Fruit fly (Drosophila melanogaster) whole organism, adult: Measurements from ENCODE around the gene CG31200.

Experiments
- CG12768 ChIP-seq: fragments of 200-800 bp; sonication (Bioruptor generic); optimal IDR thresholded peaks from 2 replicates; lab custom pipeline; 2017; ENCODE audit warnings: missing biosample characterization, missing genetic modification characterization, mild to moderate bottlenecking, moderate library complexity, missing genetic modification reagents
- CG14711 ChIP-seq: fragments of 200-800 bp; sonication (Bioruptor generic); optimal IDR thresholded peaks from 2 replicates; lab custom pipeline; 2018; ENCODE audit warnings: missing biosample characterization, mild to moderate bottlenecking, missing genetic modification characterization, moderate library complexity
- CG7101 ChIP-seq: fragments of 200-800 bp; sonication (Bioruptor generic); optimal IDR thresholded peaks from 2 replicates; lab custom pipeline; 2018; ENCODE audit warnings: missing biosample characterization, mild to moderate bottlenecking, missing genetic modification characterization, moderate library complexity
- Clk ChIP-seq: fragments of 200-800 bp; sonication (Bioruptor generic); optimal IDR thresholded peaks from 2 replicates; lab custom pipeline; 2017; ENCODE audit warnings: missing biosample characterization, missing genetic modification characterization
- Hr96 ChIP-seq: fragments of 200-800 bp; sonication (Bioruptor generic); optimal IDR thresholded peaks from 2 replicates; lab custom pipeline; 2016; ENCODE audit warnings: missing biosample characterization, missing genetic modification characterization
- Mnt ChIP-seq: fragments of 200-800 bp; sonication (Bioruptor generic); optimal IDR thresholded peaks from 2 replicates; lab custom pipeline; 2016; ENCODE audit warnings: missing biosample characterization, mild to moderate bottlenecking, missing genetic modification characterization
- ovo ChIP-seq: fragments of 200-800 bp; sonication (Bioruptor generic); optimal IDR thresholded peaks from 2 replicates; lab custom pipeline; 2016; ENCODE audit warnings: missing biosample characterization, missing genetic modification characterization
- pad ChIP-seq: fragments of 200-800 bp; sonication (Bioruptor generic); optimal IDR thresholded peaks from 3 replicates; lab custom pipeline; 2017; ENCODE audit warnings: missing biosample characterization, missing genetic modification characterization, mild to moderate bottlenecking, moderate library complexity, missing genetic modification reagents
- tj ChIP-seq: fragments of 200-800 bp; sonication (Bioruptor generic); optimal IDR thresholded peaks from 3 replicates; lab custom pipeline; 2017; ENCODE audit warnings: missing biosample characterization, mild to moderate bottlenecking, missing genetic modification characterization, moderate library complexity
- toe ChIP-seq: fragments of 200-800 bp; sonication (Bioruptor generic); optimal IDR thresholded peaks from 2 replicates; lab custom pipeline; 2016; ENCODE audit warnings: missing biosample characterization, missing genetic modification characterization

dm6 chr3R:20772543-20772942 is 27.4 kb upstream of the CG31200 start, which contains the start of gene Takl1:
- no peak for TF ChIP-seq Mnt (GFP tag; lab: Kevin White, UChicago)
- TF ChIP-seq CG14711 (tag; lab: Kevin White, UChicago) = no peak
- TF ChIP-seq ovo = no peak
- no peak for TF ChIP-seq pad (GFP tag; lab: Kevin White, UChicago)
- no peak for TF ChIP-seq CG7101 (tag; lab: Kevin White, UChicago)
- TF ChIP-seq CG12768 (GFP tag; lab: Kevin White, UChicago) = no peak
- no peak for TF ChIP-seq tj (GFP tag; lab: Kevin White, UChicago)
- no peak for TF ChIP-seq Clk (GFP tag; lab: Kevin White, UChicago)
- TF ChIP-seq toe (GFP tag; lab: Kevin White, UChicago) = no peak
- no peak for TF ChIP-seq Hr96
